Fruit fly (Drosophila melanogaster) whole organism, embryonic: ENCODE measurements around the gene haf.
A peak's percentile ranks its signal among the peaks of the same experiment; 100 is the strongest.

Experiments
- Antp ChIP-seq: fragments of 200-800 bp; sonication (Bioruptor generic); optimal IDR thresholded peaks from 3 replicates; lab custom pipeline; 2016; ENCODE audit warnings: missing biosample characterization, missing genetic modification characterization
- Atf6 ChIP-seq: fragments of 200-800 bp; sonication (Bioruptor generic); IDR thresholded peaks from 2 replicates; pipeline ENCODE4 v1.3.6; 2022; ENCODE audit warnings: missing biosample characterization, missing genetic modification characterization
- Awh ChIP-seq: fragments of 200-800 bp; sonication (Bioruptor generic); IDR thresholded peaks from 2 replicates; pipeline ENCODE4, ENCODE4 v1.3.6; 2022; ENCODE audit warnings: missing biosample characterization, missing genetic modification characterization
- Bdp1 ChIP-seq: fragments of 200-800 bp; sonication (Bioruptor generic); optimal IDR thresholded peaks from 3 replicates; lab custom pipeline; 2016; ENCODE audit warnings: missing biosample characterization, missing genetic modification characterization
- Bteb2 ChIP-seq: fragments of 200-800 bp; sonication (Bioruptor generic); optimal IDR thresholded peaks from 2 replicates; lab custom pipeline; 2016; ENCODE audit warnings: missing biosample characterization, missing genetic modification characterization
- CG10654 ChIP-seq: fragments of 200-800 bp; sonication (Bioruptor generic); optimal IDR thresholded peaks from 2 replicates; lab custom pipeline; 2016; ENCODE audit warnings: missing biosample characterization, missing genetic modification characterization
- CG12299 ChIP-seq: fragments of 200-800 bp; sonication (Bioruptor generic); optimal IDR thresholded peaks from 2 replicates; lab custom pipeline; 2018; ENCODE audit warnings: missing biosample characterization, mild to moderate bottlenecking, missing genetic modification characterization
- CG13296 ChIP-seq: fragments of 200-800 bp; sonication (Bioruptor generic); optimal IDR thresholded peaks from 3 replicates; lab custom pipeline; 2018; ENCODE audit warnings: missing biosample characterization, mild to moderate bottlenecking, missing genetic modification characterization
- CG13624 ChIP-seq: fragments of 200-800 bp; sonication (Bioruptor generic); optimal IDR thresholded peaks from 2 replicates; lab custom pipeline; 2016; ENCODE audit warnings: missing biosample characterization, missing genetic modification characterization
- CG14014 ChIP-seq: fragments of 200-800 bp; sonication (Bioruptor generic); IDR thresholded peaks from 2 replicates; pipeline ENCODE4 v1.3.6; 2022; ENCODE audit warnings: missing biosample characterization, missing genetic modification characterization
- CG14441 ChIP-seq: fragments of 200-800 bp; sonication (Bioruptor generic); IDR thresholded peaks from 2 replicates; pipeline ENCODE4 v1.3.6; 2022; ENCODE audit warnings: missing biosample characterization, missing genetic modification characterization
- CG16813 ChIP-seq: fragments of 200-800 bp; sonication (Bioruptor generic); IDR thresholded peaks from 3 replicates; pipeline ENCODE4 v1.3.6; 2022; ENCODE audit warnings: missing biosample characterization, missing genetic modification characterization; ENCODE audit not compliant: partially characterized antibody
- CG17186 ChIP-seq: fragments of 200-800 bp; sonication (Bioruptor generic); optimal IDR thresholded peaks from 3 replicates; lab custom pipeline; 2017; ENCODE audit warnings: missing biosample characterization, missing genetic modification reagents, missing genetic modification characterization
- CG17328 ChIP-seq: fragments of 200-800 bp; sonication (Bioruptor generic); IDR thresholded peaks from 2 replicates; pipeline ENCODE4 v1.3.6; 2022; ENCODE audit warnings: missing biosample characterization, missing genetic modification characterization
- CG17359 ChIP-seq: fragments of 200-800 bp; sonication (Bioruptor generic); optimal IDR thresholded peaks from 3 replicates; lab custom pipeline; 2018; ENCODE audit warnings: missing biosample characterization, mild to moderate bottlenecking, missing genetic modification characterization, moderate library complexity
- CG1832 ChIP-seq: fragments of 200-800 bp; sonication (Bioruptor generic); optimal IDR thresholded peaks from 2 replicates; lab custom pipeline; 2017; ENCODE audit warnings: missing biosample characterization, mild to moderate bottlenecking, missing genetic modification characterization, inconsistent platforms
- CG30403 ChIP-seq: fragments of 200-800 bp; sonication (Bioruptor generic); optimal IDR thresholded peaks from 3 replicates; lab custom pipeline; 2016; ENCODE audit warnings: missing biosample characterization, missing genetic modification characterization
- CG34376 ChIP-seq: fragments of 200-800 bp; sonication (Bioruptor generic); optimal IDR thresholded peaks from 2 replicates; lab custom pipeline; 2018; ENCODE audit warnings: missing biosample characterization, mild to moderate bottlenecking, missing genetic modification characterization
- CG3847 ChIP-seq: fragments of 200-800 bp; sonication (Bioruptor generic); IDR thresholded peaks from 2 replicates; pipeline ENCODE4 v1.3.6; 2022; ENCODE audit warnings: missing biosample characterization, missing genetic modification characterization
- CG4360 ChIP-seq: fragments of 200-800 bp; sonication (Bioruptor generic); IDR thresholded peaks from 2 replicates; pipeline ENCODE4 v1.3.6; 2022; ENCODE audit warnings: missing biosample characterization, missing genetic modification characterization
- CG8924 ChIP-seq: fragments of 200-800 bp; optimal IDR thresholded peaks from 3 replicates; lab custom pipeline; 2019; ENCODE audit warnings: missing biosample characterization, mild to moderate bottlenecking, missing genetic modification characterization, moderate library complexity
- Dip2 ChIP-seq: fragments of 200-800 bp; sonication (Bioruptor generic); IDR thresholded peaks from 2 replicates; pipeline ENCODE4 v1.3.6; 2022; ENCODE audit warnings: missing biosample characterization, missing genetic modification characterization
- Dll ChIP-seq: fragments of 200-800 bp; sonication (Bioruptor generic); IDR thresholded peaks from 4 replicates; pipeline ENCODE4 v1.3.6; 2022; ENCODE audit warnings: missing biosample characterization, missing genetic modification characterization; ENCODE audit not compliant: partially characterized antibody
- E2f2 ChIP-seq: fragments of 200-800 bp; sonication (Bioruptor generic); IDR thresholded peaks from 2 replicates; pipeline ENCODE4 v1.3.6; 2022; ENCODE audit warnings: missing biosample characterization, missing genetic modification characterization
- Hmx ChIP-seq: fragments of 200-800 bp; sonication (Bioruptor generic); optimal IDR thresholded peaks from 2 replicates; lab custom pipeline; 2016; ENCODE audit warnings: missing biosample characterization, missing genetic modification characterization
- Hr3 ChIP-seq: fragments of 200-800 bp; sonication (Bioruptor generic); optimal IDR thresholded peaks from 3 replicates; lab custom pipeline; 2016; ENCODE audit warnings: missing biosample characterization, missing genetic modification characterization
- Lhr ChIP-seq: fragments of 200-800 bp; sonication (Bioruptor generic); optimal IDR thresholded peaks from 3 replicates; lab custom pipeline; 2017; ENCODE audit warnings: mild to moderate bottlenecking, missing biosample characterization, missing genetic modification reagents, missing genetic modification characterization
- Lim3 ChIP-seq: fragments of 200-800 bp; sonication (Bioruptor generic); IDR thresholded peaks from 2 replicates; pipeline ENCODE4 v1.3.6; 2022; ENCODE audit warnings: missing biosample characterization, missing genetic modification characterization
- MTF-1 ChIP-seq: fragments of 200-800 bp; sonication (Bioruptor generic); optimal IDR thresholded peaks from 2 replicates; lab custom pipeline; 2018; ENCODE audit warnings: missing biosample characterization, mild to moderate bottlenecking, missing genetic modification characterization, borderline replicate concordance
- Optix ChIP-seq: fragments of 200-800 bp; sonication (Bioruptor generic); IDR thresholded peaks from 3 replicates; pipeline ENCODE4 v1.3.6; 2022; ENCODE audit warnings: missing biosample characterization, missing genetic modification characterization
- Pdp1 ChIP-seq, 2 experiments: fragments of 200-800 bp; sonication (Bioruptor generic); optimal IDR thresholded peaks; 3 replicates each; lab custom pipeline; 2016; ENCODE audit warnings: missing biosample characterization in 2 of 2, missing genetic modification characterization in 2 of 2, mild to moderate bottlenecking in 1 of 2, moderate library complexity in 1 of 2
- Rx ChIP-seq: fragments of 200-800 bp; sonication (Bioruptor generic); IDR thresholded peaks from 2 replicates; pipeline ENCODE4 v1.3.6; 2022; ENCODE audit warnings: missing biosample characterization, missing genetic modification characterization
- Trl ChIP-seq, 3 experiments: fragments of >200 bp in 2 of 3; fragments of 200-800 bp in 1 of 3; sonication (Bioruptor generic) in 1 of 3; optimal IDR thresholded peaks; 2 replicates in 1 of 3; 3 replicates in 2 of 3; lab custom pipeline; 2016 to 2017; ENCODE audit warnings: missing biosample characterization in 1 of 3, missing genetic modification characterization in 1 of 3
- ash1 ChIP-seq: fragments of 200-800 bp; sonication (Bioruptor generic); optimal IDR thresholded peaks from 2 replicates; lab custom pipeline; 2018; ENCODE audit warnings: missing biosample characterization, mild to moderate bottlenecking, missing genetic modification characterization
- chm ChIP-seq: fragments of 200-800 bp; sonication (Bioruptor generic); IDR thresholded peaks from 2 replicates; pipeline ENCODE4 v1.3.6; 2022; ENCODE audit warnings: missing biosample characterization, missing genetic modification characterization
- ci ChIP-seq: fragments of 200-800 bp; sonication (Bioruptor generic); IDR thresholded peaks from 3 replicates; pipeline ENCODE4 v1.3.6; 2022; ENCODE audit warnings: missing biosample characterization, missing genetic modification characterization
- fd3F ChIP-seq: fragments of 200-800 bp; sonication (Bioruptor generic); optimal IDR thresholded peaks from 2 replicates; lab custom pipeline; 2018; ENCODE audit warnings: missing biosample characterization, mild to moderate bottlenecking, missing genetic modification characterization, moderate library complexity
- fd96Cb ChIP-seq: fragments of 200-800 bp; sonication (Bioruptor generic); optimal IDR thresholded peaks from 2 replicates; lab custom pipeline; 2018; ENCODE audit warnings: missing biosample characterization, mild to moderate bottlenecking, missing genetic modification characterization, moderate library complexity
- kni ChIP-seq: fragments of 200-800 bp; sonication (Bioruptor generic); optimal IDR thresholded peaks from 3 replicates; lab custom pipeline; 2017; ENCODE audit warnings: mild to moderate bottlenecking, missing biosample characterization, missing genetic modification reagents, missing genetic modification characterization
- otp ChIP-seq: fragments of 200-800 bp; sonication (Bioruptor generic); IDR thresholded peaks from 3 replicates; pipeline ENCODE4, ENCODE4 v1.3.6; 2022; ENCODE audit warnings: missing biosample characterization, missing genetic modification characterization
- p53 ChIP-seq: fragments of 200-800 bp; sonication (Bioruptor generic); optimal IDR thresholded peaks from 2 replicates; lab custom pipeline; 2016; ENCODE audit warnings: missing biosample characterization, missing genetic modification characterization
- pros ChIP-seq: fragments of 200-800 bp; sonication (Bioruptor generic); optimal IDR thresholded peaks from 3 replicates; lab custom pipeline; 2019; ENCODE audit warnings: missing biosample characterization, mild to moderate bottlenecking, missing genetic modification characterization, moderate library complexity
- pum ChIP-seq: fragments of 200-800 bp; sonication (Bioruptor generic); optimal IDR thresholded peaks from 2 replicates; lab custom pipeline; 2016; ENCODE audit warnings: missing biosample characterization, missing genetic modification characterization
- ranshi ChIP-seq: fragments of 200-800 bp; sonication (Bioruptor generic); IDR thresholded peaks from 2 replicates; pipeline ENCODE4 v1.3.6; 2022; ENCODE audit warnings: missing biosample characterization, missing genetic modification characterization
- sd ChIP-seq: fragments of 200-800 bp; sonication (Bioruptor generic); optimal IDR thresholded peaks from 3 replicates; lab custom pipeline; 2018; ENCODE audit warnings: missing biosample characterization, mild to moderate bottlenecking, missing genetic modification characterization, moderate library complexity
- sr ChIP-seq: fragments of 200-800 bp; sonication (Bioruptor generic); IDR thresholded peaks from 3 replicates; pipeline ENCODE4 v1.3.6; 2022; ENCODE audit warnings: missing biosample characterization, missing genetic modification characterization
- stwl ChIP-seq: fragments of 200-800 bp; sonication (Bioruptor generic); optimal IDR thresholded peaks from 3 replicates; lab custom pipeline; 2018; ENCODE audit warnings: missing biosample characterization, mild to moderate bottlenecking, missing genetic modification characterization, moderate library complexity
- sug ChIP-seq: fragments of 200-800 bp; optimal IDR thresholded peaks from 2 replicates; lab custom pipeline; 2019; ENCODE audit warnings: missing biosample characterization, mild to moderate bottlenecking, missing genetic modification characterization, moderate library complexity
- ttk ChIP-seq: fragments of 200-800 bp; sonication (Bioruptor generic); IDR thresholded peaks from 2 replicates; pipeline ENCODE4 v2.1.2; 2022; ENCODE audit warnings: missing biosample characterization, missing genetic modification characterization
- wek ChIP-seq: fragments of 200-800 bp; sonication (Bioruptor generic); optimal IDR thresholded peaks from 3 replicates; lab custom pipeline; 2018; ENCODE audit warnings: missing biosample characterization, mild to moderate bottlenecking, missing genetic modification characterization, moderate library complexity

haf gene

dm6 chr2L:1654217-1654616 lies 99.3 kb downstream of the haf start (continued):
- TF ChIP-seq CG12299 (tag; lab: Kevin White, UChicago) (no peak), ci (GFP tag; lab: Robert Waterston, UW) (peak; percentile 73), stwl (tag; lab: Kevin White, UChicago) (peak; percentile 12), CG13624 (GFP tag; lab: Kevin White, UChicago) (peak; percentile 46), Dip2 (GFP tag; lab: Robert Waterston, UW) (no peak), fd3F (no peak), CG13296 (no peak), Awh (GFP tag; lab: Robert Waterston, UW) (0 out of 2 replicates have a peak, but pooled peaks have one; percentile 40), ttk (GFP tag; lab: Robert Waterston, UW) (peak; percentile 62), MTF-1 (GFP tag; lab: Kevin White, UChicago) (peak; percentile 28), CG30403 (GFP tag; lab: Kevin White, UChicago) (no peak), wek (GFP tag; lab: Kevin White, UChicago) (peak; percentile 29), Hr3 (GFP tag; lab: Kevin White, UChicago) (peak; percentile 62), CG3847 (GFP tag; lab: Robert Waterston, UW) (0 out of 2 replicates have a peak, but pooled peaks have one; percentile 7), Antp (GFP tag; lab: Kevin White, UChicago) (no peak), chm (peak; percentile 62), sug (peak; percentile 33), otp (GFP tag; lab: Robert Waterston, UW) (peak; percentile 49; the same call in 1 of the 3 replicates), Lim3 (GFP tag; lab: Robert Waterston, UW) (no peak), pum (no peak), CG16813 (GFP tag; lab: Robert Waterston, UW) (no peak), sd (tag; lab: Kevin White, UChicago) (peak; percentile 38), Hmx (GFP tag; lab: Kevin White, UChicago) (no peak), CG4360 (peak; percentile 99), Trl (optimal IDR thresholded peaks at IDR 0.05; lab: Kevin White, UChicago) (no peak), Trl (GFP tag; optimal IDR thresholded peaks at IDR 0.05; lab: Kevin White, UChicago) (peak; percentile 16), Bdp1 (peak; percentile 6), ranshi (peak; percentile 19; the same call in 1 of the 2 replicates), CG17328 (GFP tag; lab: Robert Waterston, UW) (peak; percentile 5; the same call in 1 of the 2 replicates), p53 (GFP tag; lab: Kevin White, UChicago) (peak; percentile 1), Optix (GFP tag; lab: Robert Waterston, UW) (0 out of 3 replicates have a peak, but pooled peaks have one; percentile 33), ash1 (GFP tag; lab: Kevin White, UChicago) (peak; percentile 35), CG1832 (peak; percentile 88), CG17186 (GFP tag; lab: Kevin White, UChicago) (no peak), CG14441 (GFP tag; lab: Robert Waterston, UW) (peak; percentile 40), Pdp1 (GFP tag; optimal IDR thresholded peaks at IDR 0.05; lab: Kevin White, UChicago) (peak in 1 of 2 experiments; percentile 58), E2f2 (0 out of 2 replicates have a peak, but pooled peaks have one; percentile 33), Bteb2 (GFP tag; lab: Kevin White, UChicago) (no peak), CG17359 (tag; lab: Kevin White, UChicago) (peak; percentile 58), CG10654 (no peak), Dll (GFP tag; lab: Robert Waterston, UW) (0 out of 4 replicates have a peak, but pooled peaks have one; percentile 9), CG14014 (GFP tag; lab: Robert Waterston, UW) (no peak), Rx (GFP tag; lab: Robert Waterston, UW) (no peak), pros (GFP tag; lab: Kevin White, UChicago) (peak; percentile 89), Lhr (GFP tag; lab: Kevin White, UChicago) (no peak), sr (GFP tag; lab: Robert Waterston, UW) (0 out of 3 replicates have a peak, but pooled peaks have one; percentile 23), fd96Cb (tag; lab: Kevin White, UChicago) (no peak), Atf6 (GFP tag; lab: Robert Waterston, UW) (0 out of 2 replicates have a peak, but pooled peaks have one; percentile 9), kni (GFP tag; lab: Kevin White, UChicago) (peak; percentile 89), CG34376 (GFP tag; lab: Kevin White, UChicago) (no peak), CG8924 (tag; lab: Kevin White, UChicago) (peak; percentile 29)
